Worm (Caenorhabditis elegans) whole organism, late embryonic: ENCODE measurements around the gene F59A7.5.

ENCODE experiments used
- F13H6.1 ChIP-seq: sonication (generic microtip); optimal IDR thresholded peaks from 2 replicates; lab custom pipeline; 2016; ENCODE audit warnings: missing genetic modification characterization, missing compliant biosample characterization
- ama-1 ChIP-seq: fragments of 150-350 bp; optimal IDR thresholded peaks from 2 replicates; lab custom pipeline; 2014
- ceh-48 ChIP-seq: sonication (generic microtip); optimal IDR thresholded peaks from 2 replicates; lab custom pipeline; 2016; ENCODE audit warnings: missing genetic modification characterization, inconsistent platforms, missing compliant biosample characterization
- fkh-10 ChIP-seq: fragments of 150-350 bp; optimal IDR thresholded peaks from 2 replicates; lab custom pipeline; 2014; ENCODE audit warnings: missing biosample characterization, missing genetic modification reagents, missing genetic modification characterization
- madf-2 ChIP-seq: sonication (generic microtip); optimal IDR thresholded peaks from 2 replicates; lab custom pipeline; 2017; ENCODE audit warnings: missing genetic modification characterization, missing compliant biosample characterization
- pha-4 ChIP-seq: fragments of 150-350 bp; optimal IDR thresholded peaks from 2 replicates; lab custom pipeline; 2018; ENCODE audit warnings: missing biosample characterization, missing genetic modification reagents, missing genetic modification characterization
- syd-9 ChIP-seq: sonication (generic microtip); optimal IDR thresholded peaks from 2 replicates; lab custom pipeline; 2016; ENCODE audit warnings: mild to moderate bottlenecking, missing genetic modification characterization, moderate library complexity, missing compliant biosample characterization
- unc-3 ChIP-seq, 2 experiments: fragments of 200-800 bp in 1 of 2; sonication (Bioruptor generic) in 1 of 2; sonication (generic microtip) in 1 of 2; conservative IDR thresholded peaks in 1 of 2; optimal IDR thresholded peaks in 1 of 2; 2 replicates each; pipeline versions ENCODE4 v1.3.6 to Lab custom; 2016 to 2022; ENCODE audit warnings: missing compliant biosample characterization in 2 of 2, missing genetic modification characterization in 2 of 2, missing genetic modification reagents in 1 of 2

DNA sequence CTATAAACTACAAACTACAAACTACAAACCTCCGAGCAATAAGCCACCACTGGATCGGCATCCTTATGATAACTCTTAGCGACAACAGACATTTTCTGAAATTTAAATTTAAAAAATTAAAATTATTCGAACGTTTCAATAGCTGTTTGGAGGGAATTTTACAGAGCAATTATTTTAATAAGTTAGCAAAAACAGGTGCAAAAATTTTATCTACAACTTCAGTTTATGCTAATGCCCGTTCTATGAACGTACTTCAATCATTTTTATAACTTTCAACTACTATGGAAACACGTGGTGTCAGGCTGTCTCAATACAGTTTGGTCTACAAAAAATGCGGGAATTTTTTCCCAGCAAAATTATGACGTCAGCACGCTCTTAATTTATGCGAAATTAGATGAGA is 31.0 kb downstream of the F59A7.5 start, which contains the start of gene comt-5:
- no peak for TF ChIP-seq syd-9 (tag; lab: Kevin White, UChicago)
- TF ChIP-seq ceh-48 (tag; lab: Kevin White, UChicago) = no peak
- TF ChIP-seq fkh-10 (GFP tag; lab: Kevin White, UChicago) = no peak
- no peak for TF ChIP-seq ama-1 (lab: Kevin White, UChicago)
- TF ChIP-seq pha-4 (tag; lab: Kevin White, UChicago) = no peak
- TF ChIP-seq unc-3 (GFP tag; conservative IDR thresholded peaks at IDR 0.05; lab: Robert Waterston, UW) = no peak
- no peak for TF ChIP-seq unc-3 (tag; optimal IDR thresholded peaks at IDR 0.05; lab: Kevin White, UChicago)
- no peak for TF ChIP-seq madf-2
- TF ChIP-seq F13H6.1 (tag; lab: Kevin White, UChicago) = no peak
